Worm (Caenorhabditis elegans): ENCODE data around the gene fmi-1.

- TF ChIP-seq zfh-2 (GFP tag; conservative IDR thresholded peaks at IDR 0.05) (no peak), nhr-80 (tag; optimal IDR thresholded peaks at IDR 0.05) (no peak), lin-40 (tag; optimal IDR thresholded peaks at IDR 0.05) (no peak), ZK185.1 (tag; optimal IDR thresholded peaks at IDR 0.05; ENCODE audit: poor library complexity, severe bottlenecking) (no peak), somi-1 (GFP tag; optimal IDR thresholded peaks at IDR 0.05) (no peak), egl-44 (GFP tag; IDR thresholded peaks at IDR 0.05) (no peak), unc-130 (GFP tag; optimal IDR thresholded peaks at IDR 0.05) (no peak), egrh-3 (GFP tag; IDR thresholded peaks at IDR 0.05) (no peak), nfya-1 (tag; optimal IDR thresholded peaks at IDR 0.05; ENCODE audit: borderline replicate concordance, insufficient read depth) (no peak), tlf-1 (GFP tag; optimal IDR thresholded peaks at IDR 0.05) (no peak), ets-4 (GFP tag; optimal IDR thresholded peaks at IDR 0.05) (no peak), F57A8.1 (GFP tag; optimal IDR thresholded peaks at IDR 0.05) (no peak)
These were observed 19.3 kb upstream of the fmi-1 start, which contains the start of gene far-4 for ce11 chrV:12999559-12999958.
